Fruit fly (Drosophila melanogaster): Measurements from ENCODE around the gene nSMase.

- TF ChIP-seq CG8478 (optimal IDR thresholded peaks at IDR 0.05) (no peak), pan (optimal IDR thresholded peaks at IDR 0.05) (no peak)
These were observed 6.1 kb downstream of the nSMase start, which contains the start of gene Larp4B for dm6 chr3L:3224740-3225719.

All from whole organism.